Worm (Caenorhabditis elegans): Measurements from ENCODE around the gene C15H11.10.

ce11 chrV:14394743-14395142, 2.8 kb downstream of the C15H11.10 start, which contains the start of gene C15H11.13:
- TF ChIP-seq flt-1 (GFP tag; IDR thresholded peaks at IDR 0.05) (no peak), ztf-29 (GFP tag; IDR thresholded peaks at IDR 0.05) (no peak)

Data from whole organism, midembryonic.